Worm (Caenorhabditis elegans) whole organism, midembryonic: ENCODE measurements around the gene C13B4.1.

ENCODE experiments used
- T22C8.4 ChIP-seq: fragments of 200-800 bp; sonication (Bioruptor generic); IDR thresholded peaks from 2 replicates; pipeline ENCODE4 v1.3.6; 2022; ENCODE audit warnings: missing genetic modification characterization, missing compliant biosample characterization
- cog-1 ChIP-seq: sonication (generic microtip); optimal IDR thresholded peaks from 2 replicates; lab custom pipeline; 2016; ENCODE audit warnings: missing genetic modification characterization, missing compliant biosample characterization
- flt-1 ChIP-seq: fragments of 200-800 bp; sonication (Bioruptor generic); IDR thresholded peaks from 2 replicates; pipeline ENCODE4 v1.3.6; 2022; ENCODE audit warnings: missing genetic modification characterization, missing compliant biosample characterization
- klf-2 ChIP-seq: fragments of 200-800 bp; sonication (Bioruptor generic); conservative IDR thresholded peaks from 2 replicates; pipeline ENCODE4 v1.3.6; 2022; ENCODE audit warnings: missing genetic modification reagents, missing genetic modification characterization, missing compliant biosample characterization
- med-1 ChIP-seq: sonication (generic microtip); optimal IDR thresholded peaks from 2 replicates; lab custom pipeline; 2017; ENCODE audit warnings: missing genetic modification characterization, mild to moderate bottlenecking, missing compliant biosample characterization, antibody characterized with exemption, missing genetic modification reagents; ENCODE audit not compliant: insufficient read depth
- ref-1 ChIP-seq: fragments of 200-800 bp; sonication (Bioruptor generic); conservative IDR thresholded peaks from 2 replicates; pipeline ENCODE4 v1.3.6; 2022; ENCODE audit warnings: missing genetic modification reagents, missing genetic modification characterization, missing compliant biosample characterization
- tab-1 ChIP-seq: fragments of 200-800 bp; sonication (Bioruptor generic); IDR thresholded peaks from 2 replicates; pipeline ENCODE4 v1.3.6; 2022; ENCODE audit warnings: missing genetic modification characterization, missing compliant biosample characterization
- ztf-23 ChIP-seq: fragments of 200-800 bp; sonication (Bioruptor generic); IDR thresholded peaks from 2 replicates; pipeline ENCODE4 v1.3.6; 2022; ENCODE audit warnings: missing genetic modification reagents, missing genetic modification characterization, missing compliant biosample characterization
- ztf-29 ChIP-seq: fragments of 200-800 bp; sonication (Bioruptor generic); IDR thresholded peaks from 2 replicates; pipeline ENCODE4 v1.3.6; 2022; ENCODE audit warnings: missing genetic modification reagents, missing genetic modification characterization, missing compliant biosample characterization

The C13B4.1 gene

DNA sequence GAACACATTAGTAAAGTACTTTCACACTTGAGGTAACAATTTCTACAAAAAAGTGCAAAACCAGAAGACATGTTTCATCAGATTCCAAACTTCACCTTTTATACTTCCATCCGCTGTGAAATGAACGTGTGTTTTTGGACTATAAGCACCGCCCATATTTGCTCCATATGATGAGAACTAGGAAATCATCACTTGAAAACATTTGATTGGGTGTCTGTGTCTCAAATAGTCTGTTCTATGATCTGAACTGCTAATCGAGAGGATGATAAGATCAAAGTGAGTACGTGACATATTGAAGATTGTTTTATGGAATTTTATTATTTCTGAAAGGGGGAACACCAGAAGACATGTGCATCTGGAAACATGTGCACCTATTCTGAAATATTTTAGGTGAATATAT, 15.9 kb upstream of the C13B4.1 start:
- TF ChIP-seq cog-1 (no peak), flt-1 (no peak), klf-2 (no peak), med-1 (GFP tag; lab: Kevin White, UChicago) (no peak), T22C8.4 (GFP tag; lab: Robert Waterston, UW) (no peak), ref-1 (GFP tag; lab: Robert Waterston, UW) (no peak), ztf-23 (GFP tag; lab: Robert Waterston, UW) (no peak)

DNA sequence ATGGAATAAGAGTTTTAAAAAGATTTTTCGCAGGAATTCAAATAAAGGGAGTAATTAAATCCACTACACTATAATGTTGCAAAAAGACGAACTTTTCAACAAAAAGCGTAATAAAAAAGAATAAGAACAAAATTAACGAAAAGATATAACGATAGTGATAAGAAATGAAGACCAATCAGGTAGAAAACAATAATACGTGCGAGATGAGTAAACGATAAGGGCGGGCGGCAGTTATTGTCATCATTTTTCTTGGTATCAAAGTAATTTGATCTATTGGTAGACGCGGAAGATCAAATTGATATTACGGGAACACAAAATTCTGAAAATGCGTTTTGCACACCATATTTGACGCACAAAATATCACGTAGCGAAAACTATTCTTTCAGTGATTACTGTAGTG, 15.0 kb upstream of the C13B4.1 start:
- TF ChIP-seq ref-1 (GFP tag; lab: Robert Waterston, UW) (no peak), ztf-29 (GFP tag; lab: Robert Waterston, UW) (no peak), med-1 (GFP tag; lab: Kevin White, UChicago) (no peak), cog-1 (no peak), flt-1 (no peak), klf-2 (no peak), T22C8.4 (GFP tag; lab: Robert Waterston, UW) (no peak), tab-1 (GFP tag; lab: Robert Waterston, UW) (no peak), ztf-23 (GFP tag; lab: Robert Waterston, UW) (no peak)

DNA sequence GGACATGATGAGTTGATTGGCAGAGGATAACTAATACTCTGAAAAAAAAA, 14.8 kb upstream of the C13B4.1 start, which contains the start of gene cysl-2:
Gene cysl-2 (minus strand): TSS at position 38 of the 50 bp plus-strand sequence.
- TF ChIP-seq tab-1 (GFP tag; lab: Robert Waterston, UW) (no peak), ztf-29 (GFP tag; lab: Robert Waterston, UW) (no peak), ztf-23 (GFP tag; lab: Robert Waterston, UW) (no peak), med-1 (GFP tag; lab: Kevin White, UChicago) (no peak), klf-2 (no peak), T22C8.4 (GFP tag; lab: Robert Waterston, UW) (no peak), cog-1 (no peak), ref-1 (GFP tag; lab: Robert Waterston, UW) (no peak), flt-1 (no peak)

DNA sequence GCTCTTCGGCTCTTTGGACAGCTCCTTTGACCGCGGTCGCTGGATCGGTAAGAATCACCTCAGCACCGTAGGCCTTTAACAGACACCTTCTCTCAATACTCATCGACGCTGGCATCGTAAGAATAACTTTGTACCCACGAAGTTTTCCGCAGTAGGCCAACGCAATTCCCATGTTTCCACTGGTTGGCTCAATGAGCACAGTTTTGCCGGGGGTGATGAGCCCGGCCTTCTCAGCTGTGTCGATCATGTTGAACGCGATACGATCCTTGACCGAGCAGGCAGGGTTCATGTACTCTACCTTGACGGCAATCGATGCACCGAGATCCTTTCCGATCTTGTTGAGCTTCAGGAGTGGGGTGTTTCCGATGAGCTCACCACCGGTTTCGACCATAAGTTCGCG, 14.6 kb upstream of the C13B4.1 start:
- TF ChIP-seq med-1 (GFP tag; lab: Kevin White, UChicago) (no peak), flt-1 (no peak), cog-1 (no peak), ztf-29 (GFP tag; lab: Robert Waterston, UW) (no peak)

ce11 chrII:14492592-14493196, 13.3 kb upstream of the C13B4.1 start:
- TF ChIP-seq med-1 (GFP tag; lab: Kevin White, UChicago) (no peak), tab-1 (GFP tag; lab: Robert Waterston, UW) (no peak), flt-1 (no peak), klf-2 (no peak), cog-1 (no peak), ztf-23 (GFP tag; lab: Robert Waterston, UW) (no peak), ztf-29 (GFP tag; lab: Robert Waterston, UW) (no peak), T22C8.4 (GFP tag; lab: Robert Waterston, UW) (no peak), ref-1 (GFP tag; lab: Robert Waterston, UW) (no peak)

ce11 chrII:14489407-14489806, 10.0 kb upstream of the C13B4.1 start, which contains the start of gene vnut-1:
vnut-1 (plus strand) TSS chrII:14489802.
- no peak for TF ChIP-seq ztf-29 (GFP tag; lab: Robert Waterston, UW)
- no peak for TF ChIP-seq ztf-23 (GFP tag; lab: Robert Waterston, UW)
- no peak for TF ChIP-seq klf-2
- TF ChIP-seq cog-1 = no peak
- TF ChIP-seq ref-1 (GFP tag; lab: Robert Waterston, UW) = no peak
- no peak for TF ChIP-seq med-1 (GFP tag; lab: Kevin White, UChicago)
- 0 out of 2 replicates have a peak, but pooled peaks have one; percentile 24 for TF ChIP-seq flt-1
- TF ChIP-seq T22C8.4 (GFP tag; lab: Robert Waterston, UW) = no peak
- TF ChIP-seq tab-1 (GFP tag; lab: Robert Waterston, UW) = no peak

- TF ChIP-seq ref-1 (GFP tag; lab: Robert Waterston, UW) = no peak
- peak; percentile 62; the same call in 1 of the 2 replicates for TF ChIP-seq ztf-23 (GFP tag; lab: Robert Waterston, UW)
Observed at ce11 chrII:14488661-14489060, 9.2 kb upstream of the C13B4.1 start, which contains the start of gene usp-14. usp-14 (minus strand) TSS chrII:14488688.

DNA sequence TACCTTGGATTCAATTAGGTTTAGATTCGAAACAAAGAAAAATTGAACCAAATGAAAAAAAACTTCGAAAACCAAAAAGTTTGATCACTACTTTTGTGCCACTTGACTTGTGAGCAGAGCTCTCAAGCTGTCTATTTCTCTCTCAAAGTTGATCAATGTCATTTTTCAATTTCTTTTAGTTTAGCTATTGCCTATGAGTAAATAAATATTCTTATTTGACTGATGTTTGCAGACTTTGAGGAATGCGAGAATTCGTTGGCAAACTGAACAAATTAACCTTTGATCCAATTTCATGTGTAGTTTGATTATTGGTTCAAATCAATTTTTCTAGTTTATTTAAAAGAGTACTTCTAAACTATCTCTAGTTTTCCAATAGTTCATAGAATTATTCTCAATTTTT, 4.4 kb upstream of the C13B4.1 start:
- TF ChIP-seq cog-1 (no peak), T22C8.4 (GFP tag; lab: Robert Waterston, UW) (no peak), ztf-23 (GFP tag; lab: Robert Waterston, UW) (no peak)

DNA sequence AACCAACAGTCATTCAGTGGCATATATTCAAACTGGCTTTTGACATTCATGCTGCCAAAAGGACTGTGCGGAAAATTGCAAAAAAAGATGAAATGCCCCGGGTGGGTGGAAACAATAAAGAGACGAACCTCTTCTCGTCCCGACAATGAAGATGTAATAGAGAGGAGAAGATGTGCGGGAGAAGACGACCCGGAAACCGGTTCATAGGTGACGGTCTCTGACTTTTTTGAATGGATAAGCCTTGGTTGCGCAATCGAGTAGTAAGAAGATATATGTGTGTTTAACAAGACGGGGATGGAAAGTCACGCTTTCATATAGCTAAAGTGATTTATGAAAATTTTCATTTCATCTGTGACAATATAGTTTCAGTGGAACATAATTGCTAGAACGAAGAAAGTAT, 1.3 kb upstream of the C13B4.1 start:
- TF ChIP-seq T22C8.4 (GFP tag; lab: Robert Waterston, UW) = no peak
- TF ChIP-seq klf-2 = no peak
- no peak for TF ChIP-seq flt-1
- no peak for TF ChIP-seq cog-1
- TF ChIP-seq ztf-23 (GFP tag; lab: Robert Waterston, UW) = no peak
- no peak for TF ChIP-seq ref-1 (GFP tag; lab: Robert Waterston, UW)
- no peak for TF ChIP-seq tab-1 (GFP tag; lab: Robert Waterston, UW)
- TF ChIP-seq med-1 (GFP tag; lab: Kevin White, UChicago) = no peak
- no peak for TF ChIP-seq ztf-29 (GFP tag; lab: Robert Waterston, UW)

DNA sequence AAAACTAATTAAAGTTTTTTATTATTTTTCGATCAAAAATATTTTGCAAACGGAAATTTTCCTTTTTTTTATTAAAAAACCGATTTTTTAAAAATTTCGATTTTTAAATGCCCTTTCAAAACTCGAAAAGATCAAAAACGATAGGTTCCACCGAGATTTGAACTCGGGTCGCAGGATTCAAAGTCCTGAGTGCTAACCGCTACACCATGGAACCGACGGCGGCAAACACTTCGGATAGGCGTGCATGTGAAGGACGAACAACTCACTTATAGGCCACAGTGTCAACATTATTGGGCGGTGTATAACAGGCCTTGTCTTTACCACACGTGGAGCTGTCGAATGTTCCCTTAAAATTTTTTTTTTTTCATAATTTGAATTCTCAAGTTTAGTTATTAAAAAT, 4.7 kb downstream of the C13B4.1 start:
- TF ChIP-seq cog-1 = no peak
- peak; percentile 81 for TF ChIP-seq flt-1
- TF ChIP-seq tab-1 (GFP tag; lab: Robert Waterston, UW) = peak; percentile 64; the same call in 1 of the 2 replicates
- no peak for TF ChIP-seq T22C8.4 (GFP tag; lab: Robert Waterston, UW)

- no peak for TF ChIP-seq T22C8.4 (GFP tag; lab: Robert Waterston, UW)
- TF ChIP-seq ztf-23 (GFP tag; lab: Robert Waterston, UW) = no peak
- TF ChIP-seq klf-2 = no peak
- TF ChIP-seq ztf-29 (GFP tag; lab: Robert Waterston, UW) = no peak
- TF ChIP-seq ref-1 (GFP tag; lab: Robert Waterston, UW) = no peak
- no peak for TF ChIP-seq med-1 (GFP tag; lab: Kevin White, UChicago)
- TF ChIP-seq tab-1 (GFP tag; lab: Robert Waterston, UW) = no peak
- TF ChIP-seq flt-1 = no peak
- TF ChIP-seq cog-1 = no peak
Observed at ce11 chrII:14470020-14470419, 9.4 kb downstream of the C13B4.1 start.
